ENCODE assay signal across 1 fruit fly cellular context in genomic region chr3R:15087606-15088193, dm6.
TF ChIP-seq lines count a peak whose summit lies in the region.

No protein-coding gene starts in this region.

TF ChIP-seq in whole organism, embryonic, 481 proteins besides CTCF, POLR2A, EP300 and RAD21 (continued from another document and continues in another):
- TF ChIP-seq CG6813 (GFP tag; optimal IDR thresholded peaks at IDR 0.05; lab: Kevin White, UChicago) (peak; percentile 66), BtbVII (GFP tag; optimal IDR thresholded peaks at IDR 0.05; lab: Kevin White, UChicago) (peak; percentile 67), CG17361 (GFP tag; IDR thresholded peaks at IDR 0.05; lab: Robert Waterston, UW) (peak; percentile 89), gsb-n (tag; optimal IDR thresholded peaks at IDR 0.05; lab: Kevin White, UChicago) (peak; percentile 66), ems (GFP tag; optimal IDR thresholded peaks at IDR 0.05; lab: Kevin White, UChicago) (peak; percentile 87), CG18476 (GFP tag; optimal IDR thresholded peaks at IDR 0.05; lab: Kevin White, UChicago) (peak; percentile 79), Dip2 (GFP tag; IDR thresholded peaks at IDR 0.05; lab: Robert Waterston, UW) (peak; percentile 49; the same call in 1 of the 2 replicates), CG10431 (GFP tag; optimal IDR thresholded peaks at IDR 0.05; lab: Kevin White, UChicago) (no peak), dmrt11E (tag; optimal IDR thresholded peaks at IDR 0.05; lab: Kevin White, UChicago) (peak; percentile 38), HLH4C (GFP tag; IDR thresholded peaks at IDR 0.05; lab: Robert Waterston, UW; ENCODE audit: partially characterized antibody) (no peak), Sin3A (optimal IDR thresholded peaks at IDR 0.05; lab: Kevin White, UChicago) (no peak), nom (GFP tag; optimal IDR thresholded peaks at IDR 0.05; lab: Kevin White, UChicago) (no peak), corto (GFP tag; optimal IDR thresholded peaks at IDR 0.05; lab: Kevin White, UChicago) (no peak), D19A (tag; optimal IDR thresholded peaks at IDR 0.05; lab: Kevin White, UChicago) (peak; percentile 70), CG6254 (GFP tag; optimal IDR thresholded peaks at IDR 0.05; lab: Kevin White, UChicago) (peak; percentile 28), CG6689 (GFP tag; IDR thresholded peaks at IDR 0.05; lab: Robert Waterston, UW) (peak; percentile 90), CG11695 (GFP tag; IDR thresholded peaks at IDR 0.05; lab: Robert Waterston, UW) (peak; percentile 92), pzg (GFP tag; optimal IDR thresholded peaks at IDR 0.05; lab: Kevin White, UChicago) (no peak), CG2129 (GFP tag; IDR thresholded peaks at IDR 0.05; lab: Robert Waterston, UW; ENCODE audit: partially characterized antibody) (no peak), sens (GFP tag; lab: Kevin White, UChicago) (peak; percentile 97), CG3065 (GFP tag; optimal IDR thresholded peaks at IDR 0.05; lab: Kevin White, UChicago) (peak; percentile 45), CG6272 (GFP tag; IDR thresholded peaks at IDR 0.05; lab: Robert Waterston, UW) (peak; percentile 86), Nf-YC (tag; optimal IDR thresholded peaks at IDR 0.05; lab: Kevin White, UChicago) (peak; percentile 47), CG18619 (GFP tag; optimal IDR thresholded peaks at IDR 0.05; lab: Kevin White, UChicago) (peak; percentile 53), HLHmδ (GFP tag; optimal IDR thresholded peaks at IDR 0.05; lab: Kevin White, UChicago) (no peak), inv (GFP tag; IDR thresholded peaks at IDR 0.05; lab: Robert Waterston, UW; ENCODE audit: partially characterized antibody) (no peak), chif (GFP tag; optimal IDR thresholded peaks at IDR 0.05; lab: Kevin White, UChicago) (peak; percentile 73 to 85), CG9876 (GFP tag; optimal IDR thresholded peaks at IDR 0.05; lab: Kevin White, UChicago) (peak; percentile 67), dm (GFP tag; optimal IDR thresholded peaks at IDR 0.05; lab: Kevin White, UChicago) (peak; percentile 42), repo (GFP tag; optimal IDR thresholded peaks at IDR 0.05; lab: Kevin White, UChicago) (peak; percentile 89), lola (GFP tag; optimal IDR thresholded peaks at IDR 0.05; lab: Kevin White, UChicago) (peak in 1 of 3 experiments; percentile 25), dpn (GFP tag; optimal IDR thresholded peaks at IDR 0.05; lab: Kevin White, UChicago) (peak; percentile 86 to 90), tna (GFP tag; IDR thresholded peaks at IDR 0.05; lab: Robert Waterston, UW; ENCODE audit: partially characterized antibody) (no peak), Trl (optimal IDR thresholded peaks at IDR 0.05; lab: Kevin White, UChicago) (no peak), Trl (GFP tag; optimal IDR thresholded peaks at IDR 0.05; lab: Kevin White, UChicago) (peak; percentile 92), CG4854 (GFP tag; optimal IDR thresholded peaks at IDR 0.05; lab: Kevin White, UChicago) (peak; percentile 58), z (GFP tag; IDR thresholded peaks at IDR 0.05; lab: Robert Waterston, UW) (0 out of 3 replicates have a peak, but pooled peaks have one; percentile 54), CG32772 (GFP tag; IDR thresholded peaks at IDR 0.05; lab: Robert Waterston, UW) (peak; percentile 90), disco-r (GFP tag; optimal IDR thresholded peaks at IDR 0.05; lab: Kevin White, UChicago) (peak; percentile 69), yki (optimal IDR thresholded peaks at IDR 0.05; lab: Kevin White, UChicago) (no peak), Atf-2 (GFP tag; optimal IDR thresholded peaks at IDR 0.05; lab: Kevin White, UChicago) (peak; percentile 75), CoRest (tag; optimal IDR thresholded peaks at IDR 0.05; lab: Kevin White, UChicago) (peak; percentile 82), kah (GFP tag; optimal IDR thresholded peaks at IDR 0.05; lab: Kevin White, UChicago) (peak; percentile 68), CG11456 (GFP tag; IDR thresholded peaks at IDR 0.05; lab: Robert Waterston, UW) (peak; percentile 90), Fer2 (tag; optimal IDR thresholded peaks at IDR 0.05; lab: Kevin White, UChicago) (peak; percentile 34), CG17612 (GFP tag; IDR thresholded peaks at IDR 0.05; lab: Robert Waterston, UW) (peak; percentile 68), Dp (GFP tag; optimal IDR thresholded peaks at IDR 0.05; lab: Kevin White, UChicago) (no peak), CG9797 (GFP tag; optimal IDR thresholded peaks at IDR 0.05; lab: Kevin White, UChicago) (no peak), CG13894 (tag; optimal IDR thresholded peaks at IDR 0.05; lab: Kevin White, UChicago) (no peak), fd3F (GFP tag; optimal IDR thresholded peaks at IDR 0.05; lab: Kevin White, UChicago) (peak; percentile 82), CG42726 (GFP tag; IDR thresholded peaks at IDR 0.05; lab: Robert Waterston, UW; ENCODE audit: partially characterized antibody) (no peak), CG13624 (GFP tag; optimal IDR thresholded peaks at IDR 0.05; lab: Kevin White, UChicago) (peak; percentile 84), Hand (GFP tag; optimal IDR thresholded peaks at IDR 0.05; lab: Kevin White, UChicago) (no peak), Asciz (GFP tag; optimal IDR thresholded peaks at IDR 0.05; lab: Kevin White, UChicago) (peak; percentile 81), knrl (GFP tag; IDR thresholded peaks at IDR 0.05; lab: Robert Waterston, UW; ENCODE audit: partially characterized antibody) (no peak), CG12391 (tag; optimal IDR thresholded peaks at IDR 0.05; lab: Kevin White, UChicago) (peak; percentile 77), chn (GFP tag; optimal IDR thresholded peaks at IDR 0.05; lab: Kevin White, UChicago) (peak; percentile 79), ranshi (GFP tag; IDR thresholded peaks at IDR 0.05; lab: Robert Waterston, UW) (peak; percentile 91), CG14860 (GFP tag; IDR thresholded peaks at IDR 0.05; lab: Robert Waterston, UW; ENCODE audit: partially characterized antibody) (no peak), Taf1 (GFP tag; IDR thresholded peaks at IDR 0.05; lab: Robert Waterston, UW) (peak; percentile 64; the same call in 1 of the 2 replicates), CG1792 (GFP tag; optimal IDR thresholded peaks at IDR 0.05; lab: Kevin White, UChicago) (peak; percentile 84), slbo (GFP tag; IDR thresholded peaks at IDR 0.05; lab: Robert Waterston, UW) (peak; percentile 91), chm (GFP tag; IDR thresholded peaks at IDR 0.05; lab: Robert Waterston, UW) (peak; percentile 91), pnt (GFP tag; optimal IDR thresholded peaks at IDR 0.05; lab: Kevin White, UChicago) (peak; percentile 91), stwl (tag; optimal IDR thresholded peaks at IDR 0.05; lab: Kevin White, UChicago) (no peak), nau (GFP tag; optimal IDR thresholded peaks at IDR 0.05; lab: Kevin White, UChicago) (peak; percentile 57), zfh1 (GFP tag; IDR thresholded peaks at IDR 0.05; lab: Robert Waterston, UW) (peak; percentile 82; the same call in 2 of the 3 replicates), dimm (GFP tag; IDR thresholded peaks at IDR 0.05; lab: Robert Waterston, UW) (peak; percentile 72), CG18764 (GFP tag; optimal IDR thresholded peaks at IDR 0.05; lab: Kevin White, UChicago) (peak; percentile 79), bsh (GFP tag; optimal IDR thresholded peaks at IDR 0.05; lab: Kevin White, UChicago) (peak in 1 of 2 experiments; percentile 81), CG12299 (tag; optimal IDR thresholded peaks at IDR 0.05; lab: Kevin White, UChicago) (peak; percentile 47), MBD-R2 (GFP tag; IDR thresholded peaks at IDR 0.05; lab: Robert Waterston, UW) (peak; percentile 61; the same call in 1 of the 2 replicates), crp (GFP tag; optimal IDR thresholded peaks at IDR 0.05; lab: Kevin White, UChicago) (peak in 1 of 2 experiments; percentile 23), zfh2 (GFP tag; optimal IDR thresholded peaks at IDR 0.05; lab: Kevin White, UChicago) (peak; percentile 72), oc (tag; optimal IDR thresholded peaks at IDR 0.05; lab: Kevin White, UChicago) (peak; percentile 73), CG11560 (tag; IDR thresholded peaks at IDR 0.05; lab: Robert Waterston, UW) (peak; percentile 74; the same call in 2 of the 3 replicates), pita (GFP tag; optimal IDR thresholded peaks at IDR 0.05; lab: Kevin White, UChicago) (no peak), HmgD (GFP tag; optimal IDR thresholded peaks at IDR 0.05; lab: Kevin White, UChicago) (peak; percentile 37), Nf-YB (GFP tag; optimal IDR thresholded peaks at IDR 0.05; lab: Kevin White, UChicago) (peak; percentile 56), Elba2 (GFP tag; optimal IDR thresholded peaks at IDR 0.05; lab: Kevin White, UChicago) (no peak), Sry-δ (GFP tag; optimal IDR thresholded peaks at IDR 0.05; lab: Kevin White, UChicago) (peak; percentile 45), NC2β (GFP tag; optimal IDR thresholded peaks at IDR 0.05; lab: Kevin White, UChicago) (peak; percentile 76), CG9727 (GFP tag; optimal IDR thresholded peaks at IDR 0.05; lab: Kevin White, UChicago) (peak; percentile 68), CG8944 (GFP tag; optimal IDR thresholded peaks at IDR 0.05; lab: Kevin White, UChicago) (peak; percentile 88), CG7839 (tag; optimal IDR thresholded peaks at IDR 0.05; lab: Kevin White, UChicago) (peak; percentile 90), CG9215 (GFP tag; IDR thresholded peaks at IDR 0.05; lab: Robert Waterston, UW) (peak; percentile 57; the same call in 1 of the 2 replicates), trem (tag; optimal IDR thresholded peaks at IDR 0.05; lab: Kevin White, UChicago) (peak; percentile 44), fru (optimal IDR thresholded peaks at IDR 0.05; lab: Kevin White, UChicago) (no peak), Jarid2 (GFP tag; optimal IDR thresholded peaks at IDR 0.05; lab: Kevin White, UChicago) (peak; percentile 56), grn (GFP tag; optimal IDR thresholded peaks at IDR 0.05; lab: Kevin White, UChicago) (peak; percentile 53), Lhr (GFP tag; optimal IDR thresholded peaks at IDR 0.05; lab: Kevin White, UChicago) (no peak), Deaf1 (tag; optimal IDR thresholded peaks at IDR 0.05; lab: Kevin White, UChicago) (peak; percentile 45), ERR (GFP tag; optimal IDR thresholded peaks at IDR 0.05; lab: Kevin White, UChicago) (peak; percentile 72), CG15011 (GFP tag; optimal IDR thresholded peaks at IDR 0.05; lab: Kevin White, UChicago) (peak; percentile 55), CG11504 (tag; optimal IDR thresholded peaks at IDR 0.05; lab: Kevin White, UChicago) (peak; percentile 90), gem (tag; optimal IDR thresholded peaks at IDR 0.05; lab: Kevin White, UChicago) (peak; percentile 91), Six4 (GFP tag; optimal IDR thresholded peaks at IDR 0.05; lab: Kevin White, UChicago) (peak; percentile 76), pfk (GFP tag; optimal IDR thresholded peaks at IDR 0.05; lab: Kevin White, UChicago) (no peak), ro (GFP tag; IDR thresholded peaks at IDR 0.05; lab: Robert Waterston, UW) (peak; percentile 75), CG10209 (GFP tag; optimal IDR thresholded peaks at IDR 0.05; lab: Kevin White, UChicago) (peak; percentile 79), Hr78 (GFP tag; optimal IDR thresholded peaks at IDR 0.05; lab: Kevin White, UChicago) (peak in 1 of 2 experiments; percentile 89), D19B (GFP tag; optimal IDR thresholded peaks at IDR 0.05; lab: Kevin White, UChicago) (peak; percentile 23), CG3726 (GFP tag; IDR thresholded peaks at IDR 0.05; lab: Robert Waterston, UW) (peak; percentile 89), Side (GFP tag; optimal IDR thresholded peaks at IDR 0.05; lab: Kevin White, UChicago) (peak; percentile 70), CG8281 (tag; optimal IDR thresholded peaks at IDR 0.05; lab: Kevin White, UChicago) (peak; percentile 70), Blimp-1 (GFP tag; optimal IDR thresholded peaks at IDR 0.05; lab: Kevin White, UChicago) (peak; percentile 82), vfl (GFP tag; optimal IDR thresholded peaks at IDR 0.05; lab: Kevin White, UChicago) (peak; percentile 48), CG15479 (GFP tag; optimal IDR thresholded peaks at IDR 0.05; lab: Kevin White, UChicago) (no peak), pros (GFP tag; optimal IDR thresholded peaks at IDR 0.05; lab: Kevin White, UChicago) (no peak), eve (GFP tag; optimal IDR thresholded peaks at IDR 0.05; lab: Kevin White, UChicago) (peak in 1 of 2 experiments; percentile 85), Gug (GFP tag; IDR thresholded peaks at IDR 0.05; lab: Robert Waterston, UW) (peak; percentile 83), fd64A (GFP tag; optimal IDR thresholded peaks at IDR 0.05; lab: Kevin White, UChicago) (peak; percentile 50), org-1 (GFP tag; optimal IDR thresholded peaks at IDR 0.05; lab: Kevin White, UChicago) (peak; percentile 74), CG10959 (GFP tag; IDR thresholded peaks at IDR 0.05; lab: Robert Waterston, UW) (peak; percentile 73), CG15269 (tag; optimal IDR thresholded peaks at IDR 0.05; lab: Kevin White, UChicago) (peak; percentile 90), CG6791 (GFP tag; IDR thresholded peaks at IDR 0.05; lab: Robert Waterston, UW; ENCODE audit: partially characterized antibody) (no peak), stc (GFP tag; IDR thresholded peaks at IDR 0.05; lab: Robert Waterston, UW) (peak; percentile 92), CG12236 (GFP tag; optimal IDR thresholded peaks at IDR 0.05; lab: Kevin White, UChicago) (peak; percentile 50), CG2712 (tag; optimal IDR thresholded peaks at IDR 0.05; lab: Kevin White, UChicago) (peak; percentile 86), chinmo (GFP tag; IDR thresholded peaks at IDR 0.05; lab: Robert Waterston, UW; ENCODE audit: partially characterized antibody) (no peak), CG2678 (tag; optimal IDR thresholded peaks at IDR 0.05; lab: Kevin White, UChicago) (peak; percentile 86), CG33557 (GFP tag; optimal IDR thresholded peaks at IDR 0.05; lab: Kevin White, UChicago) (no peak), CG31441 (GFP tag; IDR thresholded peaks at IDR 0.05; lab: Robert Waterston, UW) (peak; percentile 89), rib (GFP tag; IDR thresholded peaks at IDR 0.05; lab: Robert Waterston, UW) (peak; percentile 65; the same call in 1 of the 2 replicates), toy (GFP tag; IDR thresholded peaks at IDR 0.05; lab: Robert Waterston, UW) (0 out of 2 replicates have a peak, but pooled peaks have one; percentile 49), otp (GFP tag; IDR thresholded peaks at IDR 0.05; lab: Robert Waterston, UW) (peak; percentile 88), CG13123 (GFP tag; optimal IDR thresholded peaks at IDR 0.05; lab: Kevin White, UChicago) (peak; percentile 52), Mrtf (GFP tag; IDR thresholded peaks at IDR 0.05; lab: Robert Waterston, UW) (peak; percentile 88), cwo (GFP tag; optimal IDR thresholded peaks at IDR 0.05; lab: Kevin White, UChicago) (peak; percentile 53), gsb (GFP tag; IDR thresholded peaks at IDR 0.05; lab: Robert Waterston, UW) (peak; percentile 83)
